Worm (Caenorhabditis elegans): ENCODE data around the gene srj-13.

srj-13 gene

ce11 chrV:7402355-7402754, at the start of gene srj-13:
srj-13 (plus strand) TSS chrV:7402655.
- TF ChIP-seq ceh-39 (tag; optimal IDR thresholded peaks at IDR 0.05) (no peak), blmp-1 (tag; optimal IDR thresholded peaks at IDR 0.05) (no peak), ztf-11 (tag; optimal IDR thresholded peaks at IDR 0.05) (no peak), nhr-28 (tag; optimal IDR thresholded peaks at IDR 0.05) (no peak), drap-1 (GFP tag; optimal IDR thresholded peaks at IDR 0.05) (no peak), nhr-76 (tag; optimal IDR thresholded peaks at IDR 0.05) (no peak), nhr-237 (tag; optimal IDR thresholded peaks at IDR 0.05) (no peak), M03D4.4 (tag; optimal IDR thresholded peaks at IDR 0.05) (no peak), unc-39 (tag; optimal IDR thresholded peaks at IDR 0.05) (no peak), mab-5 (tag; optimal IDR thresholded peaks at IDR 0.05) (no peak), ceh-83 (GFP tag; optimal IDR thresholded peaks at IDR 0.05) (no peak), ham-2 (GFP tag; optimal IDR thresholded peaks at IDR 0.05) (no peak), snpc-4 (tag; optimal IDR thresholded peaks at IDR 0.05) (no peak), mep-1 (tag; optimal IDR thresholded peaks at IDR 0.05) (no peak), lsy-2 (tag; optimal IDR thresholded peaks at IDR 0.05) (no peak), nhr-2 (tag; optimal IDR thresholded peaks at IDR 0.05) (no peak), unc-62 (GFP tag; optimal IDR thresholded peaks at IDR 0.05) (no peak), elt-3 (tag; optimal IDR thresholded peaks at IDR 0.05) (no peak)

- no peak for TF ChIP-seq nhr-28 (tag; optimal IDR thresholded peaks at IDR 0.05)
- no peak for TF ChIP-seq flh-1 (GFP tag; optimal IDR thresholded peaks at IDR 0.05)
Measured at ce11 chrV:7353602-7354001, 48.9 kb upstream of the srj-13 start.

ce11 chrV:7355464-7355863, 47.0 kb upstream of the srj-13 start, which contains the start of gene tag-293:
tag-293 (minus strand) TSS chrV:7355564.
- no peak for TF ChIP-seq ztf-11 (tag; optimal IDR thresholded peaks at IDR 0.05)
- no peak for TF ChIP-seq unc-120 (tag; optimal IDR thresholded peaks at IDR 0.05; ENCODE audit: poor library complexity, severe bottlenecking)
- TF ChIP-seq sem-2 (GFP tag; optimal IDR thresholded peaks at IDR 0.05) = no peak
- TF ChIP-seq nhr-237 (tag; optimal IDR thresholded peaks at IDR 0.05) = no peak
- no peak for TF ChIP-seq ces-1 (GFP tag; optimal IDR thresholded peaks at IDR 0.05)

- TF ChIP-seq zip-8 (tag; optimal IDR thresholded peaks at IDR 0.05) (no peak), blmp-1 (tag; optimal IDR thresholded peaks at IDR 0.05) (no peak), unc-62 (GFP tag; optimal IDR thresholded peaks at IDR 0.05) (no peak), ham-2 (GFP tag; optimal IDR thresholded peaks at IDR 0.05) (no peak), drap-1 (GFP tag; optimal IDR thresholded peaks at IDR 0.05) (no peak), pha-4 (tag; optimal IDR thresholded peaks at IDR 0.05) (no peak), hlh-1 (tag; optimal IDR thresholded peaks at IDR 0.05) (no peak), mab-5 (tag; optimal IDR thresholded peaks at IDR 0.05) (no peak)
Measured at ce11 chrV:7356684-7357083, 45.8 kb upstream of the srj-13 start, which contains the start of gene C03G6.21. C03G6.21 (minus strand) TSS chrV:7356784.

ce11 chrV:7357132-7357531, 45.3 kb upstream of the srj-13 start, which contains the start of gene C03G6.6:
C03G6.6 (plus strand) TSS chrV:7357432.
- no peak for TF ChIP-seq mep-1 (tag; optimal IDR thresholded peaks at IDR 0.05)
- no peak for TF ChIP-seq mab-5 (tag; optimal IDR thresholded peaks at IDR 0.05)
- no peak for TF ChIP-seq lsy-2 (tag; optimal IDR thresholded peaks at IDR 0.05)
- no peak for TF ChIP-seq drap-1 (GFP tag; optimal IDR thresholded peaks at IDR 0.05)
- no peak for TF ChIP-seq blmp-1 (tag; optimal IDR thresholded peaks at IDR 0.05)
- TF ChIP-seq lin-32 (GFP tag; optimal IDR thresholded peaks at IDR 0.05) = no peak
- TF ChIP-seq tbx-8 (GFP tag; optimal IDR thresholded peaks at IDR 0.05) = no peak
- TF ChIP-seq nhr-237 (tag; optimal IDR thresholded peaks at IDR 0.05) = no peak
- no peak for TF ChIP-seq elt-1 (tag; optimal IDR thresholded peaks at IDR 0.05; ENCODE audit: borderline replicate concordance, insufficient read depth)
- TF ChIP-seq snpc-4 (tag; optimal IDR thresholded peaks at IDR 0.05) = no peak
- TF ChIP-seq elt-3 (tag; optimal IDR thresholded peaks at IDR 0.05) = no peak
- no peak for TF ChIP-seq ceh-39 (tag; optimal IDR thresholded peaks at IDR 0.05)
- TF ChIP-seq nhr-76 (tag; optimal IDR thresholded peaks at IDR 0.05) = no peak
- no peak for TF ChIP-seq zip-8 (tag; optimal IDR thresholded peaks at IDR 0.05)
- no peak for TF ChIP-seq nhr-2 (tag; optimal IDR thresholded peaks at IDR 0.05)
- TF ChIP-seq mls-2 (tag; optimal IDR thresholded peaks at IDR 0.05) = no peak
- no peak for TF ChIP-seq bed-3 (GFP tag; optimal IDR thresholded peaks at IDR 0.05)
- TF ChIP-seq hlh-1 (tag; optimal IDR thresholded peaks at IDR 0.05) = no peak
- no peak for TF ChIP-seq ham-2 (GFP tag; optimal IDR thresholded peaks at IDR 0.05)

- no peak for TF ChIP-seq mep-1 (tag; optimal IDR thresholded peaks at IDR 0.05)
- TF ChIP-seq hlh-1 (tag; optimal IDR thresholded peaks at IDR 0.05) = no peak
- TF ChIP-seq nhr-2 (tag; optimal IDR thresholded peaks at IDR 0.05) = no peak
- no peak for TF ChIP-seq ham-2 (GFP tag; optimal IDR thresholded peaks at IDR 0.05)
- no peak for TF ChIP-seq unc-120 (tag; optimal IDR thresholded peaks at IDR 0.05; ENCODE audit: poor library complexity, severe bottlenecking)
- no peak for TF ChIP-seq elt-3 (tag; optimal IDR thresholded peaks at IDR 0.05)
- TF ChIP-seq nhr-76 (tag; optimal IDR thresholded peaks at IDR 0.05) = no peak
- no peak for TF ChIP-seq flh-1 (GFP tag; optimal IDR thresholded peaks at IDR 0.05)
- TF ChIP-seq tbx-8 (GFP tag; optimal IDR thresholded peaks at IDR 0.05) = no peak
- TF ChIP-seq lin-13 (tag; optimal IDR thresholded peaks at IDR 0.05) = no peak
- TF ChIP-seq pha-4 (tag; optimal IDR thresholded peaks at IDR 0.05) = no peak
- no peak for TF ChIP-seq snpc-4 (tag; optimal IDR thresholded peaks at IDR 0.05)
- no peak for TF ChIP-seq mls-2 (tag; optimal IDR thresholded peaks at IDR 0.05)
Measured at ce11 chrV:7361673-7362072, 40.8 kb upstream of the srj-13 start, which contains the start of gene cyp-35A1. cyp-35A1 (minus strand) TSS chrV:7361773.
